Worm (Caenorhabditis elegans): ENCODE measurements around the gene F53H8.3.

Gene F53H8.3

ce11 chrX:949466-949865 lies 11.1 kb downstream of the F53H8.3 start (continued):
- peak; percentile 20 for TF ChIP-seq atf-7 (tag; optimal IDR thresholded peaks at IDR 0.05)
- TF ChIP-seq attf-3 (GFP tag; conservative IDR thresholded peaks at IDR 0.05) = peak; percentile 63; the same call in 1 of the 2 replicates
- TF ChIP-seq hmg-1.2 (GFP tag; IDR thresholded peaks at IDR 0.05) = peak; percentile 61
- TF ChIP-seq tbp1 (GFP tag; optimal IDR thresholded peaks at IDR 0.05) = peak; percentile 32
- no peak for TF ChIP-seq sptf-2 (GFP tag; optimal IDR thresholded peaks at IDR 0.05)
- TF ChIP-seq ccch-3 (GFP tag; optimal IDR thresholded peaks at IDR 0.05) = no peak
- TF ChIP-seq mel-28 (tag; optimal IDR thresholded peaks at IDR 0.05; ENCODE audit: borderline replicate concordance) = no peak
- peak; percentile 17 for TF ChIP-seq efl-1 (GFP tag; optimal IDR thresholded peaks at IDR 0.05)

ce11 chrX:950482-950881 lies 12.1 kb downstream of the F53H8.3 start, which contains the start of gene arr-1:
arr-1 (plus strand) TSS chrX:950782.
- TF ChIP-seq sea-2 (GFP tag; IDR thresholded peaks at IDR 0.05) = no peak
- no peak for TF ChIP-seq K12H6.12 (tag; optimal IDR thresholded peaks at IDR 0.05)
- no peak for TF ChIP-seq hsf-1 (GFP tag; IDR thresholded peaks at IDR 0.05)
- no peak for TF ChIP-seq snpc-4 (GFP tag; optimal IDR thresholded peaks at IDR 0.05)
- TF ChIP-seq snpc-4 (tag; optimal IDR thresholded peaks at IDR 0.05) = no peak
- TF ChIP-seq sptf-2 (GFP tag; optimal IDR thresholded peaks at IDR 0.05) = no peak
- no peak for TF ChIP-seq B0261.1 (tag; optimal IDR thresholded peaks at IDR 0.05)

- TF ChIP-seq F49E8.2 (tag; optimal IDR thresholded peaks at IDR 0.05; ENCODE audit: insufficient read depth) = no peak
- no peak for TF ChIP-seq ZK185.1 (tag; optimal IDR thresholded peaks at IDR 0.05; ENCODE audit: poor library complexity, severe bottlenecking)
- no peak for TF ChIP-seq lin-40 (tag; optimal IDR thresholded peaks at IDR 0.05)
- no peak for TF ChIP-seq rcor-1 (GFP tag; IDR thresholded peaks at IDR 0.05)
- no peak for TF ChIP-seq Y79H2A.3 (GFP tag; conservative IDR thresholded peaks at IDR 0.05)
- no peak for TF ChIP-seq ceh-100 (GFP tag; IDR thresholded peaks at IDR 0.05)
- TF ChIP-seq nfya-1 (tag; optimal IDR thresholded peaks at IDR 0.05; ENCODE audit: borderline replicate concordance, insufficient read depth) = no peak
- no peak for TF ChIP-seq efl-1 (GFP tag; optimal IDR thresholded peaks at IDR 0.05)
- no peak for TF ChIP-seq hmg-1.2 (GFP tag; IDR thresholded peaks at IDR 0.05)
- no peak for TF ChIP-seq rec-8 (tag; optimal IDR thresholded peaks at IDR 0.05)
- no peak for TF ChIP-seq sdz-38 (tag; optimal IDR thresholded peaks at IDR 0.05)
- no peak for TF ChIP-seq F22D6.2 (tag; optimal IDR thresholded peaks at IDR 0.05)
- no peak for TF ChIP-seq madf-10 (tag; optimal IDR thresholded peaks at IDR 0.05)
Observed at ce11 chrX:952557-953083, 14.3 kb downstream of the F53H8.3 start.

ce11 chrX:954499-955061 lies 16.2 kb downstream of the F53H8.3 start, which contains the start of gene apm-3:
apm-3 (plus strand) TSS chrX:954975.
- peak; percentile 10 for TF ChIP-seq lin-40 (tag; optimal IDR thresholded peaks at IDR 0.05)
- peak; percentile 4 for TF ChIP-seq nhr-80 (tag; optimal IDR thresholded peaks at IDR 0.05)
- TF ChIP-seq F22D6.2 (tag; optimal IDR thresholded peaks at IDR 0.05) = no peak
- TF ChIP-seq attf-3 (GFP tag; conservative IDR thresholded peaks at IDR 0.05) = peak; percentile 87
- TF ChIP-seq nfyb-1 (GFP tag; IDR thresholded peaks at IDR 0.05) = 0 out of 2 replicates have a peak, but pooled peaks have one; percentile 13
- no peak for TF ChIP-seq lsy-27 (tag; optimal IDR thresholded peaks at IDR 0.05; ENCODE audit: borderline replicate concordance, insufficient read depth)
- TF ChIP-seq Y56A3A.18 (GFP tag; IDR thresholded peaks at IDR 0.05) = no peak

ce11 chrX:957581-957980 lies 19.2 kb downstream of the F53H8.3 start, which contains the start of gene chil-10:
chil-10 (plus strand) TSS chrX:957881.
- TF ChIP-seq T26A5.8 (tag; optimal IDR thresholded peaks at IDR 0.05) (no peak), ztf-25 (GFP tag; IDR thresholded peaks at IDR 0.05) (no peak), F49E8.2 (tag; optimal IDR thresholded peaks at IDR 0.05; ENCODE audit: insufficient read depth) (no peak), somi-1 (GFP tag; optimal IDR thresholded peaks at IDR 0.05) (no peak), ceh-27 (GFP tag; optimal IDR thresholded peaks at IDR 0.05) (no peak), ZK185.1 (tag; optimal IDR thresholded peaks at IDR 0.05; ENCODE audit: poor library complexity, severe bottlenecking) (no peak), F57A8.1 (GFP tag; optimal IDR thresholded peaks at IDR 0.05) (no peak), F22D6.2 (tag; optimal IDR thresholded peaks at IDR 0.05) (no peak), efl-1 (GFP tag; optimal IDR thresholded peaks at IDR 0.05) (no peak), ekl-4 (GFP tag; IDR thresholded peaks at IDR 0.05) (no peak)
